Worm (Caenorhabditis elegans) whole organism, L3 larva: ENCODE measurements around the gene ttc-4.

ENCODE experiments used
- R02D3.7 ChIP-seq: fragments of 150-350 bp; optimal IDR thresholded peaks from 2 replicates; lab custom pipeline; 2014; ENCODE audit warnings: missing biosample characterization, missing genetic modification characterization
- ZK546.5 ChIP-seq: sonication (generic microtip); optimal IDR thresholded peaks from 2 replicates; lab custom pipeline; 2017; ENCODE audit warnings: missing biosample characterization, missing genetic modification characterization
- ceh-16 ChIP-seq: sonication (generic microtip); optimal IDR thresholded peaks from 2 replicates; lab custom pipeline; 2017; ENCODE audit warnings: missing biosample characterization, missing genetic modification characterization
- ceh-28 ChIP-seq: fragments of 150-350 bp; optimal IDR thresholded peaks from 2 replicates; lab custom pipeline; 2014; ENCODE audit warnings: missing biosample characterization, missing genetic modification reagents, missing genetic modification characterization
- ceh-82 ChIP-seq: fragments of 150-350 bp; optimal IDR thresholded peaks from 2 replicates; lab custom pipeline; 2014; ENCODE audit warnings: missing biosample characterization, missing genetic modification characterization
- ceh-9 ChIP-seq: sonication (generic microtip); optimal IDR thresholded peaks from 2 replicates; lab custom pipeline; 2018; ENCODE audit warnings: missing biosample characterization, missing genetic modification characterization
- egl-27 ChIP-seq: sonication (generic microtip); optimal IDR thresholded peaks from 4 replicates; lab custom pipeline; 2017; ENCODE audit warnings: missing biosample characterization, missing genetic modification reagents, missing genetic modification characterization
- egl-5 ChIP-seq: fragments of 150-350 bp; optimal IDR thresholded peaks from 2 replicates; lab custom pipeline; 2017; ENCODE audit warnings: missing biosample characterization, missing genetic modification reagents, missing genetic modification characterization, inconsistent platforms
- elt-1 ChIP-seq: fragments of 150-350 bp; optimal IDR thresholded peaks from 2 replicates; lab custom pipeline; 2014; ENCODE audit warnings: missing biosample characterization, missing genetic modification characterization
- elt-2 ChIP-seq: sonication (generic microtip); optimal IDR thresholded peaks from 2 replicates; lab custom pipeline; 2016; ENCODE audit warnings: missing genetic modification reagents, mild to moderate bottlenecking, missing genetic modification characterization, missing compliant biosample characterization
- elt-3 ChIP-seq, 3 experiments: fragments of 150-350 bp in 1 of 3; sonication (generic microtip) in 2 of 3; optimal IDR thresholded peaks; 2 replicates in 2 of 3; 4 replicates in 1 of 3; lab custom pipeline; 2014 to 2017; ENCODE audit warnings: missing biosample characterization in 3 of 3, missing genetic modification characterization in 3 of 3
- eor-1 ChIP-seq, 2 experiments: fragments of 150-350 bp; optimal IDR thresholded peaks; 2 replicates each; lab custom pipeline; 2014 to 2018; ENCODE audit warnings: missing biosample characterization in 2 of 2, missing genetic modification characterization in 2 of 2
- fkh-10 ChIP-seq: sonication (generic microtip); optimal IDR thresholded peaks from 2 replicates; lab custom pipeline; 2017; ENCODE audit warnings: missing biosample characterization, missing genetic modification reagents, missing genetic modification characterization
- fos-1 ChIP-seq: fragments of 150-350 bp; optimal IDR thresholded peaks from 2 replicates; lab custom pipeline; 2014; ENCODE audit warnings: missing biosample characterization, missing genetic modification characterization
- jun-1 ChIP-seq: fragments of 150-350 bp; optimal IDR thresholded peaks from 2 replicates; lab custom pipeline; 2014; ENCODE audit warnings: missing biosample characterization, missing genetic modification reagents, missing genetic modification characterization
- lsy-12 ChIP-seq: sonication (generic microtip); optimal IDR thresholded peaks from 2 replicates; lab custom pipeline; 2016; ENCODE audit warnings: mild to moderate bottlenecking, missing genetic modification characterization, missing compliant biosample characterization
- mdl-1 ChIP-seq: fragments of 150-350 bp; optimal IDR thresholded peaks from 2 replicates; lab custom pipeline; 2014; ENCODE audit warnings: missing biosample characterization, missing genetic modification characterization
- nfya-1 ChIP-seq: sonication (generic microtip); optimal IDR thresholded peaks from 2 replicates; lab custom pipeline; 2017; ENCODE audit warnings: missing genetic modification characterization, mild to moderate bottlenecking, missing compliant biosample characterization, antibody characterized with exemption, moderate library complexity; ENCODE audit not compliant: insufficient read depth
- nhr-11 ChIP-seq: fragments of 150-350 bp; optimal IDR thresholded peaks from 2 replicates; lab custom pipeline; 2014; ENCODE audit warnings: missing biosample characterization, missing genetic modification characterization
- nhr-23 ChIP-seq: fragments of 150-350 bp; optimal IDR thresholded peaks from 2 replicates; lab custom pipeline; 2014; ENCODE audit warnings: missing biosample characterization, missing genetic modification reagents, missing genetic modification characterization
- nhr-25 ChIP-seq: sonication (generic microtip); optimal IDR thresholded peaks from 2 replicates; lab custom pipeline; 2017; ENCODE audit warnings: missing biosample characterization, missing genetic modification characterization
- nhr-43 ChIP-seq: sonication (generic microtip); optimal IDR thresholded peaks from 2 replicates; lab custom pipeline; 2016; ENCODE audit warnings: mild to moderate bottlenecking, missing genetic modification characterization, missing compliant biosample characterization; ENCODE audit not compliant: poor library complexity, severe bottlenecking
- nhr-76 ChIP-seq: fragments of 150-350 bp; sonication (generic microtip); optimal IDR thresholded peaks from 5 replicates; lab custom pipeline; 2014; ENCODE audit warnings: missing biosample characterization, missing genetic modification characterization
- nhr-77 ChIP-seq: fragments of 150-350 bp; optimal IDR thresholded peaks from 2 replicates; lab custom pipeline; 2014; ENCODE audit warnings: missing biosample characterization, missing genetic modification characterization
- sea-2 ChIP-seq: fragments of 150-350 bp; sonication (generic microtip); optimal IDR thresholded peaks from 4 replicates; lab custom pipeline; 2014; ENCODE audit warnings: missing biosample characterization, missing genetic modification reagents, missing genetic modification characterization
- tbx-2 ChIP-seq: sonication (generic microtip); optimal IDR thresholded peaks from 2 replicates; lab custom pipeline; 2016; ENCODE audit warnings: mild to moderate bottlenecking, missing genetic modification characterization, missing compliant biosample characterization
- unc-39 ChIP-seq: sonication (generic microtip); optimal IDR thresholded peaks from 4 replicates; lab custom pipeline; 2017; ENCODE audit warnings: missing biosample characterization, missing genetic modification characterization
- unc-62 ChIP-seq: fragments of 150-350 bp; sonication (generic microtip); optimal IDR thresholded peaks from 4 replicates; lab custom pipeline; 2014; ENCODE audit warnings: missing biosample characterization, missing genetic modification reagents, missing genetic modification characterization
- ztf-11 ChIP-seq: fragments of 150-350 bp; optimal IDR thresholded peaks from 2 replicates; lab custom pipeline; 2014; ENCODE audit warnings: missing biosample characterization, missing genetic modification characterization

The ttc-4 gene

ce11 chrII:5603194-5603593, 8.7 kb downstream of the ttc-4 start, which contains the start of gene C17G10.6:
TSS of gene C17G10.6 (minus strand) at chrII:5603294.
- TF ChIP-seq egl-5 (tag; lab: Kevin White, UChicago) (no peak), lsy-12 (tag; lab: Kevin White, UChicago) (no peak), ztf-11 (tag; lab: Kevin White, UChicago) (no peak), nhr-76 (no peak)
- TF ChIP-seq, all 47 proteins: peak for 0

ce11 chrII:5604441-5604840, 9.9 kb downstream of the ttc-4 start:
- TF ChIP-seq ceh-16 (tag; lab: Kevin White, UChicago) (no peak), lsy-12 (tag; lab: Kevin White, UChicago) (no peak), elt-3 (tag; optimal IDR thresholded peaks at IDR 0.05; lab: Kevin White, UChicago) (no peak), eor-1 (tag; optimal IDR thresholded peaks at IDR 0.05; lab: Kevin White, UChicago) (no peak), nhr-11 (tag; lab: Kevin White, UChicago) (no peak), egl-27 (no peak), R02D3.7 (tag; lab: Kevin White, UChicago) (no peak), ceh-28 (tag; lab: Kevin White, UChicago) (no peak), ceh-9 (tag; lab: Kevin White, UChicago) (no peak)

- no peak for TF ChIP-seq ceh-82
- TF ChIP-seq tbx-2, result peak; percentile 39
- no peak for TF ChIP-seq nhr-11 (tag; lab: Kevin White, UChicago)
- TF ChIP-seq elt-1, result peak; percentile 72
- TF ChIP-seq nhr-77 (tag; lab: Kevin White, UChicago), result peak; percentile 22
- TF ChIP-seq fos-1, result no peak
- TF ChIP-seq nhr-76, result peak; percentile 48
- TF ChIP-seq nhr-23 (tag; lab: Kevin White, UChicago), result peak; percentile 94
- peak; percentile 5 for TF ChIP-seq lsy-12 (tag; lab: Kevin White, UChicago)
- peak; percentile 80 for TF ChIP-seq ceh-28 (tag; lab: Kevin White, UChicago)
- peak; percentile 23 for TF ChIP-seq mdl-1 (tag; lab: Kevin White, UChicago)
- no peak for TF ChIP-seq eor-1 (tag; optimal IDR thresholded peaks at IDR 0.05; lab: Kevin White, UChicago)
- TF ChIP-seq fkh-10, result no peak
- TF ChIP-seq nhr-43 (tag; lab: Kevin White, UChicago), result peak; percentile 90
- TF ChIP-seq elt-3 (tag; optimal IDR thresholded peaks at IDR 0.05; lab: Kevin White, UChicago), result peak; percentile 93 to 96 (median 93)
- TF ChIP-seq elt-2 (tag; lab: Kevin White, UChicago), result peak; percentile 89
- TF ChIP-seq R02D3.7 (tag; lab: Kevin White, UChicago), result peak; percentile 40
- TF ChIP-seq ZK546.5, result no peak
- no peak for TF ChIP-seq sea-2 (GFP tag; lab: Kevin White, UChicago)
- peak; percentile 85 for TF ChIP-seq nhr-25 (tag; lab: Kevin White, UChicago)
- peak; percentile 93 for TF ChIP-seq unc-62 (GFP tag; lab: Kevin White, UChicago)
- TF ChIP-seq, all 47 proteins: peak for 14
Observed at ce11 chrII:5605538-5605945, 11.0 kb downstream of the ttc-4 start.

- TF ChIP-seq unc-39 (tag; lab: Kevin White, UChicago), result no peak
- TF ChIP-seq R02D3.7 (tag; lab: Kevin White, UChicago), result no peak
- TF ChIP-seq jun-1, result no peak
Observed at ce11 chrII:5607756-5608155, 13.2 kb downstream of the ttc-4 start, which contains the start of gene C17G10.7. TSS of gene C17G10.7 (minus strand) at chrII:5607856.

- TF ChIP-seq elt-2 (tag; lab: Kevin White, UChicago), result peak; percentile 71
- peak; percentile 15 for TF ChIP-seq nhr-43 (tag; lab: Kevin White, UChicago)
- TF ChIP-seq nhr-23 (tag; lab: Kevin White, UChicago), result peak; percentile 48
- peak; percentile 9 for TF ChIP-seq nfya-1 (tag; lab: Kevin White, UChicago)
- TF ChIP-seq ceh-28 (tag; lab: Kevin White, UChicago), result peak; percentile 8
- no peak for TF ChIP-seq sea-2 (GFP tag; lab: Kevin White, UChicago)
- TF ChIP-seq R02D3.7 (tag; lab: Kevin White, UChicago), result no peak
- no peak for TF ChIP-seq mdl-1 (tag; lab: Kevin White, UChicago)
- no peak for TF ChIP-seq tbx-2
Observed at ce11 chrII:5619298-5619697, 24.8 kb downstream of the ttc-4 start, which contains the start of gene dhs-6. TSS of gene dhs-6 (minus strand) at chrII:5619319.
